Fruit fly (Drosophila melanogaster): ENCODE results near the gene CG5662.

The CG5662 gene

DNA sequence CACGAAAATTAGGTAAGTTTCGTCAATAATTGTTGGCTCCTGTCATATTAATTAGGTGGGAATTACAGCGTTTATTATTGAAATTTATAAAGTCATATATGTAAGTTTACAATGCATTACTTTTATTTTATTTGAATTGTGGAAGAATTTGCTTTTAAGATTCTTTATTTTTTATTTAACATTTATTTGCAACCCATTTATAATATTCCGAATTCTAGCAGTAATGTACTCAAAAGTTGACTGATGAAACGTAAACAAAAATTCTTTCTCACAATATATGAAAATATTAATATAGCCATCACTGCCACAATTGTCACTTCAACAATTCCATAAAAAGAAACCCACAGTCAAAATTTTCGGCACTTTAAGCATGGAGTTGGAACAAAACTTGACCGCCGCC is at the start of gene CG5662:
Gene CG5662, plus strand, starts transcription at position 301 of the 400 bp plus-strand sequence.
- TF ChIP-seq ovo (GFP tag; optimal IDR thresholded peaks at IDR 0.05) = no peak
- no peak for TF ChIP-seq Clk (GFP tag; optimal IDR thresholded peaks at IDR 0.05)
- TF ChIP-seq cnc (optimal IDR thresholded peaks at IDR 0.05) = no peak
- TF ChIP-seq kay (GFP tag; ENCODE audit: borderline replicate concordance) = no peak

DNA sequence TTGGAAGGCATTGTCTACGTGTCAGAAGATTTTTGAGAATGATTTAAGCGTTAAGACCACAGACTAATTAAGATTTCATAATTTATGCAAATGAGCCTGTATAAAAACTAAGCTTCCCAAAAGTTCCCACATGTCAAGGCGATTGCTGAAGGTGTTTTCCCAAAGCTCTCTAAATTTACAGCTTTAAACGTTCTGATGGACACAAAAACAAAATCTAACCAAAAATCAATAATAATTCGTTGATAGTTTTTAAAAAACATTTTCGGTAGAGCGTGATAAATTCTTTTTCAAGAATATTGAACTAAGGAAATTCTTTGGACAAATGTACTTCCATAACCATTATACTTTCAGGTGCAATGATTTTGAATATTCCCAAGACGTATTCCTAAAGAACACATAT is 48.1 kb upstream of the CG5662 start:
- TF ChIP-seq CG5204 (GFP tag; optimal IDR thresholded peaks at IDR 0.05) = no peak
- TF ChIP-seq CG14711 (tag; optimal IDR thresholded peaks at IDR 0.05) = no peak
- TF ChIP-seq Mnt (GFP tag; optimal IDR thresholded peaks at IDR 0.05) = no peak
- TF ChIP-seq Hr96 (GFP tag; optimal IDR thresholded peaks at IDR 0.05) = no peak
- no peak for TF ChIP-seq CG12768 (GFP tag; optimal IDR thresholded peaks at IDR 0.05)
- TF ChIP-seq CG7045 (GFP tag; optimal IDR thresholded peaks at IDR 0.05) = no peak

DNA sequence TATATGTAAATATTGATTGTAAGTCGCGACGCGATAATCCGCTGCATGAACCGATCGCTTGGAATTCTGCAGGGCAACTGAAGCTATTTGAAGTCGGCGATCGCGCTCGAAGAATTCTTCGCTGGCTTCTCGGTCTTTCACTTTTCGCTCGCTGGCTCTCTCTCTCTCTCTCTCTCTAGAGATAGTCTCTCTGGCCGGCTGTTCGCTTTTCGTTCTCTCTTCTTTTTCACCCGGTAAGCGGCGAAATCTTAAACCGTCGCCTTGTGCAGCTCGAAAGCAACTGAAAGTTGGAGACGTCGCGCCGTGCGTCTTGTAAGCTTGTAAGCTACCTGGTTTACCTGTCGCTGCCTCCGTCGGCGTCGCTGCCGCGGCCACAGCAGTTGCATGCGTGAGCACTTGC is 47.2 kb upstream of the CG5662 start, which contains the start of gene CG9095:
Gene CG9095, minus strand, starts transcription at position 285 of the 400 bp plus-strand sequence.
- TF ChIP-seq kay (GFP tag; ENCODE audit: borderline replicate concordance) (no peak), CG14711 (tag; optimal IDR thresholded peaks at IDR 0.05) (no peak), pad (GFP tag; optimal IDR thresholded peaks at IDR 0.05) (no peak), CG7101 (tag; optimal IDR thresholded peaks at IDR 0.05) (no peak), Clk (GFP tag; optimal IDR thresholded peaks at IDR 0.05) (no peak), Hr96 (GFP tag; optimal IDR thresholded peaks at IDR 0.05) (no peak), CG11617 (GFP tag; optimal IDR thresholded peaks at IDR 0.05) (no peak), bab1 (GFP tag; optimal IDR thresholded peaks at IDR 0.05) (no peak)

DNA sequence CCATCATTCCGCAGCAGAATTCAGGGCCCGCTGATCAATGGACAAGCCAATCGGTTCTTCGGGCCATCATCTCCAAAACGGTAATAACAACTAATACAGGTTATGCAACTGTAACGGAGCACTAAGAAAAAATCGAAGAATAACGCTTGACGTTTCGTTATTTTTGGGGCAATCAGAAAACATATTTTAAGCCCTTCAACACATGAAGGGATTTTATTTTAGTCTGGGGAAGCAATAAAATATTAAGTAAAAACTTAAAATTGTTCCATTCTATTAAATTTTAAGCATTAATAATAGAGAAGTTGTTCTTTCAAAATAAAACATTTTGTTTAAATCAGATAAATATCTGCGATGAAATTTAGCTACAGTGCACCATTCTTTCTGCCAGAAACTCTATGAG is 46.8 kb upstream of the CG5662 start:
- no peak for TF ChIP-seq CG5204 (GFP tag; optimal IDR thresholded peaks at IDR 0.05)
- TF ChIP-seq Hr96 (GFP tag; optimal IDR thresholded peaks at IDR 0.05) = no peak
- no peak for TF ChIP-seq cnc (optimal IDR thresholded peaks at IDR 0.05)
- no peak for TF ChIP-seq Clk (GFP tag; optimal IDR thresholded peaks at IDR 0.05)
- TF ChIP-seq tj (GFP tag; optimal IDR thresholded peaks at IDR 0.05) = no peak
- no peak for TF ChIP-seq CG12768 (GFP tag; optimal IDR thresholded peaks at IDR 0.05)
- TF ChIP-seq bab1 (GFP tag; optimal IDR thresholded peaks at IDR 0.05) = no peak
- TF ChIP-seq Mnt (GFP tag; optimal IDR thresholded peaks at IDR 0.05) = no peak
- TF ChIP-seq CG7101 (tag; optimal IDR thresholded peaks at IDR 0.05) = no peak
- no peak for TF ChIP-seq kay (GFP tag; ENCODE audit: borderline replicate concordance)
- no peak for TF ChIP-seq CG11617 (GFP tag; optimal IDR thresholded peaks at IDR 0.05)
- no peak for TF ChIP-seq CG14711 (tag; optimal IDR thresholded peaks at IDR 0.05)

DNA sequence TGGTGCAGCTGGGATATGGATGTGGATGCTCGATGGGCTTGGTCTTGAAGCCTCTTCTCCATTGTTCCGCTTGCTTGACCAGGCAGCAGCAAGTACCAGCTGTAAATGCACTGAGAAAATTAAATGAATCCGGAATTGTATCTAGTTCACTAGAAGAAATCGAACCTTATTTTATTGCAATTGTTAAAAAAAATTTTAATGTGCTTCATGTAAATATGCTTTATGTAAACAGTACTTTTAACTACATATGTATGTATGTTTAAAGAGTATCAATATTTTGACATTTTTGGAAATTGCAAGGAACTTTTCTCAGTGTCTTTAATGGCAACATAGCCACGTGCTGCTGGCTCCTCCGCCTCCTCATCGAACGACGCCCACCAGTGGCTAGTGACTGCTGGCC is 45.3 kb upstream of the CG5662 start:
- TF ChIP-seq pad (GFP tag; optimal IDR thresholded peaks at IDR 0.05) (no peak), CG7045 (GFP tag; optimal IDR thresholded peaks at IDR 0.05) (no peak)

DNA sequence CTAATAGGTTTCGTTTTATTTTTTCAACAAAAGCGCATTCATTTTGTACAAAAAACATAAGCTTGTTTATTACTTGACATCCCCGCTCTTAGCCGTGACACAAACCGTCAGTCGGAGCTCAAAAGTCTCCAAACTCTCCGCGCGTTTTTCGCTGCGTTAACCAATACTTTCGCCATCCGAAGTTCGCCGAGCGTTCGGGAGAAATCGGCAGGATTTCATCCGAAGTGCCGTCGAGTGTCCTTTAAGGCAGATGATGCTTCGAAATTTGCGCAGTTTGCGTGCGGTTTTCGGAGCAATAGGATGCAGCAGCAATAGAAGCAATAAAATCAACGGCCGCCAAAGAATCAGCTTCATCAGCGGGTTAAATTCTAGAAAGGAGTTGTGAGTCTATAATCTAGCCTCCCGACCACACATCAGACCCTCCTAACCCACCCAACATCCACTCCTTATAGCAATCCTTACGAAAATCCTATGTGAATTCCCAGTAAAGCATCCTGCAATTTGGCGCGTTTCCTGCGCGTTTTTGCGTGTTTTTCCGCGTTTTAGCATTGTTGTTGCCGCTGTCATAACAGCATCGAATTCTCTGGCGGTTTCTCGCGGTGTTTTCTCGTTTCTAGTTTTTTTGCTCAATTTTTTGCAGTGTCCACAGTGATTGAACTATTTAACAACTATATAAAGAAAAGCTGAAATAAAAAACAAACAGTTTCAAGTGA is 34.9 kb upstream of the CG5662 start, which contains the start of gene CG43737:
Gene CG43737, plus strand, starts transcription at position 271 of the 713 bp plus-strand sequence.
- no peak for TF ChIP-seq CG12768 (GFP tag; optimal IDR thresholded peaks at IDR 0.05)

DNA sequence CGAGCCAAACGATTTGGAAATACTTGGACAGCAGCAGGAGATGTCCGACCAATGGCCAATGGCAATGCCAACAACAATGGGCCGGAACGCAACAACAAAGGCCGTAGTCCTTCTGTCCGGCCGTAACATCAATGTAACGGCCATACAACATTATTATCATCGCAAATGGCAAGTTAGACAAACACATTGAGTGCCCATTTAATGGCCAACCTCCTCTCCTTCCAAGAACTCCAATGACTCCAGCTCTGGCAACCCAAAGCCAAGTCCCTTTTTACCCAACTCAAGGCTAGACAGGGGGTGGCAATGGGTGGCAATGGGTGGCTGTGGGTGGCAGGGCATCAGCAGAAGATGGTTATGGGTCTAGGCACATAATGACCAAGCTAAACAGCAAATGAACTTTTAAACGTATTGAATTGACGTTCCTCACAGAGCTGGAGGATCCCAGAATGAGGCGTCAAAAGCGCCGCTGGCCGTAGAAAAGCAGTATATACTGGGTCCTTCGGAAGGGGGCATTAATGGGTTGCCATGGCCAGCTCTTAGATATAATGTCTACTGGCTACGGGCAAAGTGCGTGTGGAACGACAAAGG is 10.2 kb upstream of the CG5662 start:
- TF ChIP-seq CG12768 (GFP tag; optimal IDR thresholded peaks at IDR 0.05) = no peak
- no peak for TF ChIP-seq toe (GFP tag; optimal IDR thresholded peaks at IDR 0.05)
- no peak for TF ChIP-seq CG7101 (tag; optimal IDR thresholded peaks at IDR 0.05)
- no peak for TF ChIP-seq Clk (GFP tag; optimal IDR thresholded peaks at IDR 0.05)
- no peak for TF ChIP-seq Crg-1 (GFP tag; optimal IDR thresholded peaks at IDR 0.05)
- no peak for TF ChIP-seq bab1 (GFP tag; optimal IDR thresholded peaks at IDR 0.05)
- no peak for TF ChIP-seq tj (GFP tag; optimal IDR thresholded peaks at IDR 0.05)
- no peak for TF ChIP-seq cic (GFP tag; optimal IDR thresholded peaks at IDR 0.05)
- no peak for TF ChIP-seq Hr96 (GFP tag; optimal IDR thresholded peaks at IDR 0.05)
- TF ChIP-seq CG5204 (GFP tag; optimal IDR thresholded peaks at IDR 0.05) = no peak

DNA sequence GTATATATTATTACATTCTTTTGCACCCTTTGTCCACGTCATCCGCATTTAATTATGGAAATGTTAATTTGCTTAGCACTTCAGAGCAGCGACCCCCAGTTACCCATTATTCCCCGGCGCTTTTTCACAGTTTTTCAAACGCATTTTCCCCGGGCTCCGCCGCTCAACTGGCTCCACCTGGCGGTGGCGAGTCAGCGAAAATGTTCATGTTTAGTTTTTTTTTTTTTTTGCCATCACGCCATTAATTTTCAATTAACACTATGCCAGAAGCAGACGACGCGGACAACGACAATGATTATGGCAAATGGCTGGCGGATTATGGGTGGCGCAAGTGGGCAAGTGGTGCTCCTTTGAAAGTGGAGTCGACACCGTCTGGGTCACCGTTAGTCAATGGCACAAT is 6.6 kb upstream of the CG5662 start:
- TF ChIP-seq CG7101 (tag; optimal IDR thresholded peaks at IDR 0.05) = no peak
- no peak for TF ChIP-seq CG12768 (GFP tag; optimal IDR thresholded peaks at IDR 0.05)
- TF ChIP-seq CG11617 (GFP tag; optimal IDR thresholded peaks at IDR 0.05) = no peak
- TF ChIP-seq Crg-1 (GFP tag; optimal IDR thresholded peaks at IDR 0.05) = no peak
- TF ChIP-seq pad (GFP tag; optimal IDR thresholded peaks at IDR 0.05) = no peak
- TF ChIP-seq ovo (GFP tag; optimal IDR thresholded peaks at IDR 0.05) = no peak

DNA sequence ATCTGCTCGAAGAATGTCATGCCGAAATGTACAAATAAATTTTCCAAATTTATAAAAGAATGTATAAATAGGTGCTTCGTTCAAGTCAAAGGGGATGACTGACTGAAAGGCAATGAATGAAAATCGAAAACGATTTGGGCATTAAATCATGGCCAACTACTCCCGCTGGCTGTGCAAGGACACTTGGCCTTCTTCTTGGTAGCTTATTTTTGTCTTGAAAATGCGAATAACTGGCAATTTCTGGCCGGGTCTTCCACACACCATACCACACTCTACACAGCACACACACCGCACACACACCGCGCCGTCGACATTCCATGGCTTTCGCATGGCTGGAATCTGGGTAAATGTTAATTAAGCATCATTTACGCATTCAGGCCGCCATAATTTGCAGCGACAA is 3.6 kb upstream of the CG5662 start, which contains the start of gene CG32588:
Gene CG32588, minus strand, starts transcription at position 101 of the 400 bp plus-strand sequence.
- TF ChIP-seq kay (GFP tag; ENCODE audit: borderline replicate concordance) = no peak
